Worm (Caenorhabditis elegans): ENCODE results near the gene algn-1.

algn-1 gene

ce11 chrIII:6432939-6433338 lies 27.0 kb upstream of the algn-1 start, which contains the start of gene vps-16:
vps-16 (plus strand) TSS chrIII:6433239.
- TF ChIP-seq efl-3 (GFP tag; optimal IDR thresholded peaks at IDR 0.05), result no peak
- no peak for TF ChIP-seq fkh-10 (GFP tag; optimal IDR thresholded peaks at IDR 0.05)
- no peak for TF ChIP-seq tlp-1 (tag; optimal IDR thresholded peaks at IDR 0.05)
- TF ChIP-seq nhr-19 (GFP tag; conservative IDR thresholded peaks at IDR 0.05), result no peak
- TF ChIP-seq lin-15B (tag; optimal IDR thresholded peaks at IDR 0.05), result no peak
- TF ChIP-seq lin-39 (tag; optimal IDR thresholded peaks at IDR 0.05), result no peak
- no peak for TF ChIP-seq dpl-1 (GFP tag; optimal IDR thresholded peaks at IDR 0.05)
- TF ChIP-seq tbx-2 (tag; optimal IDR thresholded peaks at IDR 0.05), result no peak
- TF ChIP-seq alr-1 (tag; optimal IDR thresholded peaks at IDR 0.05; ENCODE audit: borderline replicate concordance), result no peak
- no peak for TF ChIP-seq grh-1 (GFP tag; IDR thresholded peaks at IDR 0.05)

ce11 chrIII:6436308-6436707 lies 23.6 kb upstream of the algn-1 start, which contains the start of gene C05D11.1:
C05D11.1 (plus strand) TSS chrIII:6436608.
- TF ChIP-seq nhr-90 (tag; optimal IDR thresholded peaks at IDR 0.05; ENCODE audit: poor library complexity) (no peak), aha-1 (tag; optimal IDR thresholded peaks at IDR 0.05) (no peak), blmp-1 (tag; optimal IDR thresholded peaks at IDR 0.05) (no peak), pag-3 (tag; optimal IDR thresholded peaks at IDR 0.05; ENCODE audit: borderline replicate concordance, insufficient read depth) (no peak), zag-1 (tag; optimal IDR thresholded peaks at IDR 0.05) (no peak), pax-3 (tag; optimal IDR thresholded peaks at IDR 0.05) (no peak), sup-37 (GFP tag; optimal IDR thresholded peaks at IDR 0.05) (no peak), lsy-2 (tag; optimal IDR thresholded peaks at IDR 0.05) (no peak), efl-1 (optimal IDR thresholded peaks at IDR 0.05) (no peak), efl-1 (GFP tag; optimal IDR thresholded peaks at IDR 0.05 in 1 of 2) (no peak), mab-9 (GFP tag; IDR thresholded peaks at IDR 0.05) (no peak), mep-1 (tag; optimal IDR thresholded peaks at IDR 0.05) (no peak), alr-1 (tag; optimal IDR thresholded peaks at IDR 0.05; ENCODE audit: borderline replicate concordance) (no peak), nhr-84 (tag; optimal IDR thresholded peaks at IDR 0.05) (no peak), nhr-71 (tag; optimal IDR thresholded peaks at IDR 0.05) (no peak)

- TF ChIP-seq sup-37 (GFP tag; optimal IDR thresholded peaks at IDR 0.05) (no peak), swsn-7 (tag; optimal IDR thresholded peaks at IDR 0.05) (no peak), egl-13 (tag; optimal IDR thresholded peaks at IDR 0.05) (no peak), nhr-85 (tag) (no peak), nhr-20 (tag; optimal IDR thresholded peaks at IDR 0.05) (no peak), unc-98 (GFP tag; IDR thresholded peaks at IDR 0.05) (no peak)
Measured at ce11 chrIII:6439854-6440253, 20.1 kb upstream of the algn-1 start.

- TF ChIP-seq nhr-47 (tag; optimal IDR thresholded peaks at IDR 0.05) (peak; percentile 20), snu-23 (GFP tag; optimal IDR thresholded peaks at IDR 0.05) (peak; percentile 26), ceh-82 (tag; optimal IDR thresholded peaks at IDR 0.05) (peak in 1 of 3 experiments; percentile 15), xbp-1 (tag; optimal IDR thresholded peaks at IDR 0.05) (no peak), rnt-1 (tag; optimal IDR thresholded peaks at IDR 0.05) (peak; percentile 37), efl-1 (optimal IDR thresholded peaks at IDR 0.05) (peak; percentile 81 to 84), efl-1 (GFP tag; optimal IDR thresholded peaks at IDR 0.05 in 1 of 2) (peak; percentile 84 to 98), hpl-2 (GFP tag; optimal IDR thresholded peaks at IDR 0.05) (no peak), lin-15B (tag; optimal IDR thresholded peaks at IDR 0.05) (no peak), sox-4 (tag; optimal IDR thresholded peaks at IDR 0.05) (no peak), pqm-1 (tag; optimal IDR thresholded peaks at IDR 0.05) (no peak), F16B12.6 (tag; optimal IDR thresholded peaks at IDR 0.05) (peak; percentile 76), ceh-88 (GFP tag; IDR thresholded peaks at IDR 0.05) (no peak), zip-4 (GFP tag; optimal IDR thresholded peaks at IDR 0.05) (no peak), nhr-71 (tag; optimal IDR thresholded peaks at IDR 0.05) (peak; percentile 41), snpc-4 (tag; optimal IDR thresholded peaks at IDR 0.05) (no peak), lin-35 (GFP tag; optimal IDR thresholded peaks at IDR 0.05) (peak; percentile 65 to 76), sptf-1 (tag; optimal IDR thresholded peaks at IDR 0.05) (no peak), nhr-11 (tag; optimal IDR thresholded peaks at IDR 0.05) (no peak), ztf-11 (tag; optimal IDR thresholded peaks at IDR 0.05) (no peak), efl-3 (GFP tag; optimal IDR thresholded peaks at IDR 0.05) (no peak), elt-2 (tag; optimal IDR thresholded peaks at IDR 0.05) (peak; percentile 51), mdl-1 (tag; optimal IDR thresholded peaks at IDR 0.05) (no peak)
Measured at ce11 chrIII:6442305-6443125, 17.4 kb upstream of the algn-1 start, which contains the start of gene mel-32. mel-32 (minus strand) TSS chrIII:6443000.

All from whole organism, L1 larva.